Fruit fly (Drosophila melanogaster) whole organism, embryonic: ENCODE results near the gene CG14439.

Experiments used
- Aef1 ChIP-seq: fragments of 200-800 bp; sonication (Bioruptor generic); IDR thresholded peaks from 3 replicates; pipeline ENCODE4 v1.3.6; 2022; ENCODE audit warnings: missing biosample characterization, missing genetic modification characterization
- Awh ChIP-seq: fragments of 200-800 bp; sonication (Bioruptor generic); IDR thresholded peaks from 2 replicates; pipeline ENCODE4, ENCODE4 v1.3.6; 2022; ENCODE audit warnings: missing biosample characterization, missing genetic modification characterization
- B-H1 ChIP-seq: fragments of 200-800 bp; sonication (Bioruptor generic); IDR thresholded peaks from 3 replicates; pipeline ENCODE4 v1.3.6; 2022; ENCODE audit warnings: missing biosample characterization, missing genetic modification characterization
- BtbVII ChIP-seq: fragments of 200-800 bp; sonication (Bioruptor generic); optimal IDR thresholded peaks from 3 replicates; lab custom pipeline; 2017; ENCODE audit warnings: missing biosample characterization, mild to moderate bottlenecking, missing genetic modification characterization
- CG10366 ChIP-seq: fragments of 200-800 bp; sonication (Bioruptor generic); IDR thresholded peaks from 2 replicates; pipeline ENCODE4 v1.3.6; 2022; ENCODE audit warnings: missing biosample characterization, missing genetic modification characterization
- CG10431 ChIP-seq: fragments of 200-800 bp; sonication (Bioruptor generic); optimal IDR thresholded peaks from 3 replicates; lab custom pipeline; 2018; ENCODE audit warnings: missing biosample characterization, mild to moderate bottlenecking, missing genetic modification characterization
- CG12219 ChIP-seq: fragments of 200-800 bp; sonication (Bioruptor generic); optimal IDR thresholded peaks from 3 replicates; lab custom pipeline; 2018; ENCODE audit warnings: missing biosample characterization, mild to moderate bottlenecking, missing genetic modification characterization
- CG13123 ChIP-seq: fragments of 200-800 bp; sonication (Bioruptor generic); optimal IDR thresholded peaks from 2 replicates; lab custom pipeline; 2016; ENCODE audit warnings: missing biosample characterization, missing genetic modification characterization
- CG14014 ChIP-seq: fragments of 200-800 bp; sonication (Bioruptor generic); IDR thresholded peaks from 2 replicates; pipeline ENCODE4 v1.3.6; 2022; ENCODE audit warnings: missing biosample characterization, missing genetic modification characterization
- CG14441 ChIP-seq: fragments of 200-800 bp; sonication (Bioruptor generic); IDR thresholded peaks from 2 replicates; pipeline ENCODE4 v1.3.6; 2022; ENCODE audit warnings: missing biosample characterization, missing genetic modification characterization
- CG2129 ChIP-seq: fragments of 200-800 bp; sonication (Bioruptor generic); IDR thresholded peaks from 2 replicates; pipeline ENCODE4 v1.3.6; 2022; ENCODE audit warnings: missing biosample characterization, missing genetic modification characterization; ENCODE audit not compliant: partially characterized antibody
- CG3163 ChIP-seq: fragments of 200-800 bp; sonication (Bioruptor generic); optimal IDR thresholded peaks from 3 replicates; lab custom pipeline; 2016; ENCODE audit warnings: missing biosample characterization, missing genetic modification characterization
- CG32532 ChIP-seq: fragments of 200-800 bp; sonication (Bioruptor generic); IDR thresholded peaks from 2 replicates; pipeline ENCODE4 v1.3.6; 2022; ENCODE audit warnings: missing biosample characterization, missing genetic modification characterization
- CG32772 ChIP-seq: fragments of 200-800 bp; sonication (Bioruptor generic); IDR thresholded peaks from 2 replicates; pipeline ENCODE4 v1.3.6; 2022; ENCODE audit warnings: missing biosample characterization, missing genetic modification characterization
- CG34376 ChIP-seq: fragments of 200-800 bp; sonication (Bioruptor generic); optimal IDR thresholded peaks from 2 replicates; lab custom pipeline; 2018; ENCODE audit warnings: missing biosample characterization, mild to moderate bottlenecking, missing genetic modification characterization
- CG6854 ChIP-seq: fragments of 200-800 bp; sonication (Bioruptor generic); optimal IDR thresholded peaks from 3 replicates; lab custom pipeline; 2017; ENCODE audit warnings: missing biosample characterization, mild to moderate bottlenecking, missing genetic modification characterization
- CG7372 ChIP-seq: fragments of 200-800 bp; sonication (Bioruptor generic); IDR thresholded peaks from 2 replicates; pipeline ENCODE4 v1.3.6; 2022; ENCODE audit warnings: missing biosample characterization, missing genetic modification characterization
- CG7556 ChIP-seq: fragments of 200-800 bp; sonication (Bioruptor generic); optimal IDR thresholded peaks from 2 replicates; lab custom pipeline; 2017; ENCODE audit warnings: missing biosample characterization, mild to moderate bottlenecking, missing genetic modification characterization
- CG7745 ChIP-seq: fragments of 200-800 bp; sonication (Bioruptor generic); optimal IDR thresholded peaks from 2 replicates; lab custom pipeline; 2018; ENCODE audit warnings: missing biosample characterization, mild to moderate bottlenecking, missing genetic modification characterization, moderate library complexity
- CG8924 ChIP-seq: fragments of 200-800 bp; optimal IDR thresholded peaks from 3 replicates; lab custom pipeline; 2019; ENCODE audit warnings: missing biosample characterization, mild to moderate bottlenecking, missing genetic modification characterization, moderate library complexity
- CG9932 ChIP-seq: fragments of 200-800 bp; sonication (Bioruptor generic); IDR thresholded peaks from 2 replicates; pipeline ENCODE4 v1.3.6; 2022; ENCODE audit warnings: missing biosample characterization, missing genetic modification characterization
- CHES-1-like ChIP-seq: fragments of 200-800 bp; sonication (Bioruptor generic); optimal IDR thresholded peaks from 2 replicates; lab custom pipeline; 2016; ENCODE audit warnings: missing biosample characterization, missing genetic modification characterization
- CTCF ChIP-seq: fragments of 200-800 bp; sonication (Bioruptor generic); optimal IDR thresholded peaks from 2 replicates; lab custom pipeline; 2017; ENCODE audit warnings: missing biosample characterization, mild to moderate bottlenecking, missing genetic modification characterization, moderate library complexity
- CrebB ChIP-seq: fragments of 200-800 bp; sonication (Bioruptor generic); optimal IDR thresholded peaks from 3 replicates; lab custom pipeline; 2018; ENCODE audit warnings: missing biosample characterization, mild to moderate bottlenecking, missing genetic modification characterization
- Dfd ChIP-seq, 2 experiments: fragments of >200 bp; optimal IDR thresholded peaks; 2 replicates each; lab custom pipeline; 2017; ENCODE audit warnings: missing biosample characterization in 2 of 2, missing genetic modification characterization in 2 of 2
- Gsc ChIP-seq: fragments of 200-800 bp; sonication (Bioruptor generic); IDR thresholded peaks from 2 replicates; pipeline ENCODE4 v1.3.6; 2022; ENCODE audit warnings: missing biosample characterization, missing genetic modification characterization
- Gug ChIP-seq: fragments of 200-800 bp; sonication (Bioruptor generic); IDR thresholded peaks from 4 replicates; pipeline ENCODE4 v1.3.6; 2022; ENCODE audit warnings: missing biosample characterization, missing genetic modification characterization
- H2.0 ChIP-seq: fragments of 200-800 bp; sonication (Bioruptor generic); IDR thresholded peaks from 2 replicates; pipeline ENCODE4 v1.3.6; 2022; ENCODE audit warnings: missing biosample characterization, missing genetic modification characterization
- HHEX ChIP-seq: fragments of 200-800 bp; sonication (Bioruptor generic); optimal IDR thresholded peaks from 3 replicates; lab custom pipeline; 2017; ENCODE audit warnings: missing biosample characterization, mild to moderate bottlenecking, missing genetic modification characterization, missing genetic modification reagents
- Hr51 ChIP-seq, 2 experiments: fragments of 200-800 bp; sonication (Bioruptor generic); optimal IDR thresholded peaks; 2 replicates in 1 of 2; 3 replicates in 1 of 2; lab custom pipeline; 2016 to 2018; ENCODE audit warnings: missing biosample characterization in 2 of 2, missing genetic modification characterization in 2 of 2, mild to moderate bottlenecking in 1 of 2, moderate library complexity in 1 of 2
- Kr ChIP-seq: fragments of 200-800 bp; sonication (Bioruptor generic); optimal IDR thresholded peaks from 2 replicates; lab custom pipeline; 2017; ENCODE audit warnings: missing biosample characterization, mild to moderate bottlenecking, missing genetic modification characterization
- Nf-YB ChIP-seq: fragments of 200-800 bp; sonication (Bioruptor generic); optimal IDR thresholded peaks from 3 replicates; lab custom pipeline; 2019; ENCODE audit warnings: missing biosample characterization, mild to moderate bottlenecking, missing genetic modification characterization, moderate library complexity
- Opbp ChIP-seq: fragments of 200-800 bp; sonication (Bioruptor generic); IDR thresholded peaks from 3 replicates; pipeline ENCODE4 v1.3.6; 2022; ENCODE audit warnings: missing biosample characterization, missing genetic modification characterization; ENCODE audit not compliant: partially characterized antibody
- PHDP ChIP-seq: fragments of 200-800 bp; sonication (Bioruptor generic); optimal IDR thresholded peaks from 3 replicates; lab custom pipeline; 2018; ENCODE audit warnings: missing biosample characterization, mild to moderate bottlenecking, missing genetic modification characterization, moderate library complexity
- ase ChIP-seq: fragments of 200-800 bp; sonication (Bioruptor generic); IDR thresholded peaks from 3 replicates; pipeline ENCODE4 v1.3.6; 2022; ENCODE audit warnings: missing biosample characterization, missing genetic modification characterization
- chinmo ChIP-seq: fragments of 200-800 bp; sonication (Bioruptor generic); IDR thresholded peaks from 4 replicates; pipeline ENCODE4 v1.3.6; 2022; ENCODE audit warnings: missing biosample characterization, missing genetic modification characterization; ENCODE audit not compliant: partially characterized antibody
- dan ChIP-seq: fragments of 200-800 bp; sonication (Bioruptor generic); IDR thresholded peaks from 2 replicates; pipeline ENCODE4 v1.3.6; 2022; ENCODE audit warnings: missing biosample characterization, missing genetic modification characterization
- dmrt11E ChIP-seq: fragments of 200-800 bp; sonication (Bioruptor generic); optimal IDR thresholded peaks from 3 replicates; lab custom pipeline; 2018; ENCODE audit warnings: missing biosample characterization, mild to moderate bottlenecking, missing genetic modification characterization, moderate library complexity
- fru ChIP-seq: fragments of >200 bp; optimal IDR thresholded peaks from 2 replicates; lab custom pipeline; 2017
- grau ChIP-seq: fragments of 200-800 bp; optimal IDR thresholded peaks from 3 replicates; lab custom pipeline; 2019; ENCODE audit warnings: missing biosample characterization, mild to moderate bottlenecking, missing genetic modification characterization, moderate library complexity
- hkb ChIP-seq, 2 experiments: fragments of 200-800 bp in 1 of 2; fragments of >200 bp in 1 of 2; sonication (Bioruptor generic) in 1 of 2; IDR thresholded peaks in 1 of 2; optimal IDR thresholded peaks in 1 of 2; 2 replicates each; pipeline versions ENCODE4 v1.3.6 to Lab custom; 2017 to 2022; ENCODE audit warnings: missing biosample characterization in 1 of 2, missing genetic modification characterization in 1 of 2
- kah ChIP-seq: fragments of 200-800 bp; sonication (Bioruptor generic); optimal IDR thresholded peaks from 2 replicates; lab custom pipeline; 2018; ENCODE audit warnings: missing biosample characterization, mild to moderate bottlenecking, missing genetic modification characterization
- lab ChIP-seq: fragments of 200-800 bp; sonication (Bioruptor generic); optimal IDR thresholded peaks from 3 replicates; lab custom pipeline; 2017; ENCODE audit warnings: missing biosample characterization, missing genetic modification characterization, mild to moderate bottlenecking, moderate library complexity, missing genetic modification reagents
- lmd ChIP-seq: fragments of 200-800 bp; sonication (Bioruptor generic); IDR thresholded peaks from 2 replicates; pipeline ENCODE4 v1.3.6; 2022; ENCODE audit warnings: missing biosample characterization, missing genetic modification characterization
- oc ChIP-seq: fragments of 200-800 bp; sonication (Bioruptor generic); optimal IDR thresholded peaks from 2 replicates; lab custom pipeline; 2018; ENCODE audit warnings: missing biosample characterization, mild to moderate bottlenecking, missing genetic modification characterization, moderate library complexity
- peb ChIP-seq: fragments of 200-800 bp; sonication (Bioruptor generic); IDR thresholded peaks from 2 replicates; pipeline ENCODE4 v1.3.6; 2022; ENCODE audit warnings: missing biosample characterization, missing genetic modification characterization
- prd ChIP-seq, 3 experiments: fragments of >200 bp in 2 of 3; fragments of 200-800 bp in 1 of 3; sonication (Bioruptor generic) in 1 of 3; optimal IDR thresholded peaks in 2 of 3; IDR thresholded peaks in 1 of 3; 2 replicates in 2 of 3; 3 replicates in 1 of 3; pipeline versions ENCODE4 v1.3.6 to Lab custom; 2017 to 2022; ENCODE audit warnings: missing biosample characterization in 1 of 3, missing genetic modification characterization in 1 of 3
- rib ChIP-seq: fragments of 200-800 bp; sonication (Bioruptor generic); IDR thresholded peaks from 2 replicates; pipeline ENCODE4 v1.3.6; 2022; ENCODE audit warnings: missing biosample characterization, missing genetic modification characterization
- row ChIP-seq: fragments of 200-800 bp; sonication (Bioruptor generic); IDR thresholded peaks from 3 replicates; pipeline ENCODE4 v1.3.6; 2022; ENCODE audit warnings: missing biosample characterization, missing genetic modification characterization
- sisA ChIP-seq: fragments of 200-800 bp; sonication (Bioruptor generic); IDR thresholded peaks from 2 replicates; pipeline ENCODE4 v1.3.6; 2022; ENCODE audit warnings: missing biosample characterization, missing genetic modification characterization
- slbo ChIP-seq: fragments of 200-800 bp; sonication (Bioruptor generic); IDR thresholded peaks from 2 replicates; pipeline ENCODE4 v1.3.6; 2022; ENCODE audit warnings: missing biosample characterization, missing genetic modification characterization

The CG14439 gene

DNA sequence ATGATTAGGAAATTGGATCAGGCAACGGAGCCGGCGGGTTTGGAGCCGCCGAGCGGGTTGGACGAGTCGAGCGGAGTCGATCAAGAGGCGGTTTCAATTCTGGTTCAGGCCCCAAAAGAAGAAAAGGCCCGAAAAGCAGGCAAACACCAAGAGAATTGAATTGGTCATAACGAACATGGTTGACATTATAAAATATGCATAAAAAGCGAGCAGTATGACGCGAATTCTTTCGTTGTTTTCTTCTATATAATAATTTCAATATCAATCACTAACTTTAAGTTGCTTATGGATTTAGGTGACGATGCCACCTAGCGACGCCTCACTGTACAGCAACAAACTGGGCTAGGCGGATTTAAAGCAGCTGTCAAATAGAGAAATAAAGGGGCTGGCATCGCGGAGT lies 45.5 kb downstream of the CG14439 start (continued):
- TF ChIP-seq B-H1 (GFP tag; lab: Robert Waterston, UW) (peak; percentile 25; the same call in 1 of the 3 replicates), CHES-1-like (GFP tag; lab: Kevin White, UChicago) (no peak), oc (tag; lab: Kevin White, UChicago) (no peak), Awh (GFP tag; lab: Robert Waterston, UW) (no peak), CG14441 (GFP tag; lab: Robert Waterston, UW) (peak; percentile 22; the same call in 1 of the 2 replicates), chinmo (GFP tag; lab: Robert Waterston, UW) (no peak), CG7745 (tag; lab: Kevin White, UChicago) (no peak), row (GFP tag; lab: Robert Waterston, UW) (peak; percentile 4; the same call in 1 of the 3 replicates), rib (GFP tag; lab: Robert Waterston, UW) (no peak), Dfd (GFP tag; optimal IDR thresholded peaks at IDR 0.05; lab: Kevin White, UChicago) (no peak), kah (GFP tag; lab: Kevin White, UChicago) (no peak), CG12219 (GFP tag; lab: Kevin White, UChicago) (no peak), HHEX (GFP tag; lab: Kevin White, UChicago) (no peak), dan (GFP tag; lab: Robert Waterston, UW) (no peak), sisA (GFP tag; lab: Robert Waterston, UW) (peak; percentile 58), peb (GFP tag; lab: Robert Waterston, UW) (no peak), Aef1 (GFP tag; lab: Robert Waterston, UW) (0 out of 3 replicates have a peak, but pooled peaks have one; percentile 9), CG6854 (GFP tag; lab: Kevin White, UChicago) (no peak), Gug (GFP tag; lab: Robert Waterston, UW) (peak; percentile 7; the same call in 1 of the 4 replicates), CG10366 (GFP tag; lab: Robert Waterston, UW) (peak; percentile 31; the same call in 1 of the 2 replicates), Opbp (GFP tag; lab: Robert Waterston, UW) (no peak), CTCF (GFP tag; lab: Kevin White, UChicago) (no peak), CG14014 (GFP tag; lab: Robert Waterston, UW) (0 out of 2 replicates have a peak, but pooled peaks have one; percentile 20), CG13123 (GFP tag; lab: Kevin White, UChicago) (no peak), fru (lab: Kevin White, UChicago) (no peak), grau (tag; lab: Kevin White, UChicago) (peak; percentile 76), CG9932 (GFP tag; lab: Robert Waterston, UW) (peak; percentile 43), CG7556 (GFP tag; lab: Kevin White, UChicago) (no peak), Kr (no peak), slbo (GFP tag; lab: Robert Waterston, UW) (peak; percentile 54), Hr51 (GFP tag; optimal IDR thresholded peaks at IDR 0.05; lab: Kevin White, UChicago) (no peak), CG7372 (no peak), CG32772 (no peak), CG8924 (tag; lab: Kevin White, UChicago) (no peak), lab (GFP tag; lab: Kevin White, UChicago) (no peak), Gsc (GFP tag; lab: Robert Waterston, UW) (no peak), lmd (GFP tag; lab: Robert Waterston, UW) (peak; percentile 33; the same call in 1 of the 2 replicates), CG10431 (GFP tag; lab: Kevin White, UChicago) (no peak), H2.0 (peak; percentile 22; the same call in 1 of the 2 replicates), BtbVII (no peak), hkb (optimal IDR thresholded peaks at IDR 0.05; lab: Kevin White, UChicago) (no peak), hkb (GFP tag; IDR thresholded peaks at IDR 0.05; lab: Robert Waterston, UW) (0 out of 2 replicates have a peak, but pooled peaks have one; percentile 24), CG34376 (GFP tag; lab: Kevin White, UChicago) (no peak), CG32532 (GFP tag; lab: Robert Waterston, UW) (peak; percentile 48; the same call in 1 of the 2 replicates), dmrt11E (tag; lab: Kevin White, UChicago) (no peak), prd (optimal IDR thresholded peaks at IDR 0.05; lab: Kevin White, UChicago) (no peak), prd (GFP tag; IDR thresholded peaks at IDR 0.05; lab: Robert Waterston, UW) (peak; percentile 35; the same call in 2 of the 3 replicates), PHDP (no peak), CG3163 (GFP tag; lab: Kevin White, UChicago) (no peak), ase (GFP tag; lab: Robert Waterston, UW) (0 out of 3 replicates have a peak, but pooled peaks have one; percentile 16), CrebB (tag; lab: Kevin White, UChicago) (no peak), Nf-YB (GFP tag; lab: Kevin White, UChicago) (no peak), CG2129 (no peak)
